Fruit fly (Drosophila melanogaster): Measurements from ENCODE around the gene poe.

poe gene

dm6 chr2L:8097964-8098945 lies 26.8 kb upstream of the poe start:
- TF ChIP-seq svp (GFP tag): peak; percentile 67
- no peak for TF ChIP-seq CG8632 (GFP tag; optimal IDR thresholded peaks at IDR 0.05)
- no peak for TF ChIP-seq CG11294 (GFP tag; IDR thresholded peaks at IDR 0.05)
- 0 out of 2 replicates have a peak, but pooled peaks have one; percentile 28 for TF ChIP-seq CG15336 (GFP tag; IDR thresholded peaks at IDR 0.05)
- TF ChIP-seq Hr39 (GFP tag; optimal IDR thresholded peaks at IDR 0.05): no peak
- TF ChIP-seq fd59A (GFP tag; optimal IDR thresholded peaks at IDR 0.05): no peak
- no peak for TF ChIP-seq salr (GFP tag; optimal IDR thresholded peaks at IDR 0.05)
- TF ChIP-seq fkh (GFP tag; optimal IDR thresholded peaks at IDR 0.05): no peak
- TF ChIP-seq CG8119 (GFP tag; IDR thresholded peaks at IDR 0.05): no peak
- TF ChIP-seq CG6276 (GFP tag; optimal IDR thresholded peaks at IDR 0.05): no peak
- no peak for TF ChIP-seq dsx (GFP tag; optimal IDR thresholded peaks at IDR 0.05; ENCODE audit: poor library complexity, severe bottlenecking)
- no peak for TF ChIP-seq topi (GFP tag; optimal IDR thresholded peaks at IDR 0.05)
- peak; percentile 61 for TF ChIP-seq Hr4 (GFP tag; optimal IDR thresholded peaks at IDR 0.05)
- TF ChIP-seq CG34406 (GFP tag; optimal IDR thresholded peaks at IDR 0.05): no peak
- TF ChIP-seq CG11902 (GFP tag; optimal IDR thresholded peaks at IDR 0.05): no peak
- TF ChIP-seq ss (GFP tag; optimal IDR thresholded peaks at IDR 0.05): no peak
- no peak for TF ChIP-seq CG3032 (tag; optimal IDR thresholded peaks at IDR 0.05)
- no peak for TF ChIP-seq CG6854 (GFP tag; optimal IDR thresholded peaks at IDR 0.05)
- peak; percentile 38 for TF ChIP-seq vri (GFP tag; optimal IDR thresholded peaks at IDR 0.05)
- TF ChIP-seq CG10669 (GFP tag; optimal IDR thresholded peaks at IDR 0.05): no peak
- TF ChIP-seq cyc (GFP tag; optimal IDR thresholded peaks at IDR 0.05): no peak
- TF ChIP-seq esn (GFP tag; optimal IDR thresholded peaks at IDR 0.05): no peak
- no peak for TF ChIP-seq Met (GFP tag; optimal IDR thresholded peaks at IDR 0.05)
- no peak for TF ChIP-seq Ets96B (tag; optimal IDR thresholded peaks at IDR 0.05)
- no peak for TF ChIP-seq Hr38 (GFP tag; optimal IDR thresholded peaks at IDR 0.05)
- TF ChIP-seq lz (GFP tag; optimal IDR thresholded peaks at IDR 0.05): no peak
- no peak for TF ChIP-seq Blimp-1 (GFP tag; optimal IDR thresholded peaks at IDR 0.05)

- TF ChIP-seq salr (GFP tag; optimal IDR thresholded peaks at IDR 0.05) (peak in 1 of 2 experiments; percentile 33), Eip75B (GFP tag; optimal IDR thresholded peaks at IDR 0.05) (no peak), svp (GFP tag) (peak; percentile 41), CG6808 (GFP tag; optimal IDR thresholded peaks at IDR 0.05) (peak; percentile 7), ss (GFP tag; optimal IDR thresholded peaks at IDR 0.05) (peak in 1 of 2 experiments; percentile 55), topi (GFP tag; optimal IDR thresholded peaks at IDR 0.05) (no peak), Hr39 (GFP tag; optimal IDR thresholded peaks at IDR 0.05) (no peak), CG15336 (GFP tag; IDR thresholded peaks at IDR 0.05) (no peak), pdm3 (GFP tag; optimal IDR thresholded peaks at IDR 0.05) (no peak), fkh (GFP tag; optimal IDR thresholded peaks at IDR 0.05) (peak; percentile 99), Hr38 (GFP tag; optimal IDR thresholded peaks at IDR 0.05) (no peak), CG16779 (tag; optimal IDR thresholded peaks at IDR 0.05) (peak; percentile 2), CG6163 (GFP tag; IDR thresholded peaks at IDR 0.05) (no peak), CG8119 (GFP tag; IDR thresholded peaks at IDR 0.05) (no peak), Eip78C (GFP tag) (peak; percentile 34), fd85E (GFP tag; optimal IDR thresholded peaks at IDR 0.05) (no peak)
Measured at dm6 chr2L:8097461-8097860, 26.0 kb upstream of the poe start.

- no peak for TF ChIP-seq CG7368 (GFP tag; optimal IDR thresholded peaks at IDR 0.05)
- no peak for TF ChIP-seq Ets21C (GFP tag; optimal IDR thresholded peaks at IDR 0.05)
- no peak for TF ChIP-seq Sox15 (GFP tag; optimal IDR thresholded peaks at IDR 0.05)
- no peak for TF ChIP-seq Ets96B (tag; optimal IDR thresholded peaks at IDR 0.05)
- peak; percentile 14 for TF ChIP-seq CG6854 (GFP tag; optimal IDR thresholded peaks at IDR 0.05)
- peak; percentile 2 for TF ChIP-seq Sox102F (GFP tag; optimal IDR thresholded peaks at IDR 0.05)
- no peak for TF ChIP-seq CG11762 (GFP tag; optimal IDR thresholded peaks at IDR 0.05; ENCODE audit: insufficient read depth)
- TF ChIP-seq Eip93F (GFP tag; optimal IDR thresholded peaks at IDR 0.05): peak; percentile 89
- no peak for TF ChIP-seq CG10631 (GFP tag; optimal IDR thresholded peaks at IDR 0.05)
- peak; percentile 1 for TF ChIP-seq Met (GFP tag; optimal IDR thresholded peaks at IDR 0.05)
- TF ChIP-seq CG3919 (GFP tag; optimal IDR thresholded peaks at IDR 0.05): no peak
- peak; percentile 95 for TF ChIP-seq svp (GFP tag)
- peak; percentile 87 for TF ChIP-seq vri (GFP tag; optimal IDR thresholded peaks at IDR 0.05)
- no peak for TF ChIP-seq CG8319 (GFP tag; optimal IDR thresholded peaks at IDR 0.05)
- peak; percentile 70 for TF ChIP-seq Eip78C (GFP tag)
- TF ChIP-seq Sox14 (GFP tag; optimal IDR thresholded peaks at IDR 0.05): peak; percentile 36
- TF ChIP-seq CG6808 (GFP tag; optimal IDR thresholded peaks at IDR 0.05): peak; percentile 38
- TF ChIP-seq cyc (GFP tag; optimal IDR thresholded peaks at IDR 0.05): no peak
- peak; percentile 15 to 40 for TF ChIP-seq ss (GFP tag; optimal IDR thresholded peaks at IDR 0.05)
- no peak for TF ChIP-seq CG34406 (GFP tag; optimal IDR thresholded peaks at IDR 0.05)
- no peak for TF ChIP-seq CG8632 (GFP tag; optimal IDR thresholded peaks at IDR 0.05)
- no peak for TF ChIP-seq spab (GFP tag; optimal IDR thresholded peaks at IDR 0.05)
Measured at dm6 chr2L:8095176-8095575, 23.8 kb upstream of the poe start.

Data from whole organism, prepupa.